Fruit fly (Drosophila melanogaster) whole organism, adult: ENCODE measurements around the gene Mob2.

Experiments
- CG12768 ChIP-seq: fragments of 200-800 bp; sonication (Bioruptor generic); optimal IDR thresholded peaks from 2 replicates; lab custom pipeline; 2017; ENCODE audit warnings: missing biosample characterization, missing genetic modification characterization, mild to moderate bottlenecking, moderate library complexity, missing genetic modification reagents
- CG14711 ChIP-seq: fragments of 200-800 bp; sonication (Bioruptor generic); optimal IDR thresholded peaks from 2 replicates; lab custom pipeline; 2018; ENCODE audit warnings: missing biosample characterization, mild to moderate bottlenecking, missing genetic modification characterization, moderate library complexity
- CG1620 ChIP-seq: fragments of 200-800 bp; sonication (Bioruptor generic); optimal IDR thresholded peaks from 2 replicates; lab custom pipeline; 2016; ENCODE audit warnings: missing biosample characterization, missing genetic modification characterization
- CG33017 ChIP-seq: fragments of 200-800 bp; sonication (Bioruptor generic); optimal IDR thresholded peaks from 2 replicates; lab custom pipeline; 2018; ENCODE audit warnings: missing biosample characterization, mild to moderate bottlenecking, missing genetic modification characterization, moderate library complexity
- CG5204 ChIP-seq: fragments of 200-800 bp; sonication (Bioruptor generic); optimal IDR thresholded peaks from 2 replicates; lab custom pipeline; 2016; ENCODE audit warnings: missing biosample characterization, missing genetic modification characterization
- CG7045 ChIP-seq: fragments of 200-800 bp; sonication (Bioruptor generic); optimal IDR thresholded peaks from 2 replicates; lab custom pipeline; 2017; ENCODE audit warnings: missing biosample characterization, mild to moderate bottlenecking, missing genetic modification characterization
- Clk ChIP-seq: fragments of 200-800 bp; sonication (Bioruptor generic); optimal IDR thresholded peaks from 2 replicates; lab custom pipeline; 2017; ENCODE audit warnings: missing biosample characterization, missing genetic modification characterization
- Crg-1 ChIP-seq: fragments of 200-800 bp; sonication (Bioruptor generic); optimal IDR thresholded peaks from 2 replicates; lab custom pipeline; 2016; ENCODE audit warnings: missing biosample characterization, missing genetic modification characterization
- Hr96 ChIP-seq: fragments of 200-800 bp; sonication (Bioruptor generic); optimal IDR thresholded peaks from 2 replicates; lab custom pipeline; 2016; ENCODE audit warnings: missing biosample characterization, missing genetic modification characterization
- Mnt ChIP-seq: fragments of 200-800 bp; sonication (Bioruptor generic); optimal IDR thresholded peaks from 2 replicates; lab custom pipeline; 2016; ENCODE audit warnings: missing biosample characterization, mild to moderate bottlenecking, missing genetic modification characterization
- bab1 ChIP-seq: fragments of 200-800 bp; sonication (Bioruptor generic); optimal IDR thresholded peaks from 3 replicates; lab custom pipeline; 2019; ENCODE audit warnings: missing biosample characterization, mild to moderate bottlenecking, missing genetic modification characterization, moderate library complexity
- cic ChIP-seq: fragments of 200-800 bp; sonication (Bioruptor generic); optimal IDR thresholded peaks from 2 replicates; lab custom pipeline; 2017; ENCODE audit warnings: missing biosample characterization, mild to moderate bottlenecking, missing genetic modification characterization, moderate library complexity
- kay ChIP-seq: fragments of 200-800 bp; sonication (Bioruptor generic); peaks from one replicate; lab custom pipeline; 2016; ENCODE audit warnings: missing biosample characterization, missing genetic modification characterization, borderline replicate concordance
- ovo ChIP-seq: fragments of 200-800 bp; sonication (Bioruptor generic); optimal IDR thresholded peaks from 2 replicates; lab custom pipeline; 2016; ENCODE audit warnings: missing biosample characterization, missing genetic modification characterization

- no peak for TF ChIP-seq CG14711
- TF ChIP-seq ovo, result no peak
- no peak for TF ChIP-seq Mnt (GFP tag; lab: Kevin White, UChicago)
- no peak for TF ChIP-seq kay
- TF ChIP-seq CG12768, result no peak
- TF ChIP-seq Hr96, result no peak
- no peak for TF ChIP-seq CG5204
- no peak for TF ChIP-seq CG33017 (tag; lab: Kevin White, UChicago)
- TF ChIP-seq Crg-1 (GFP tag; lab: Kevin White, UChicago), result no peak
- no peak for TF ChIP-seq bab1 (GFP tag; lab: Kevin White, UChicago)
- no peak for TF ChIP-seq Clk (GFP tag; lab: Kevin White, UChicago)
- TF ChIP-seq CG1620 (GFP tag; lab: Kevin White, UChicago), result no peak
- TF ChIP-seq CG7045, result no peak
- TF ChIP-seq cic (GFP tag; lab: Kevin White, UChicago), result no peak
Measured at dm6 chr3L:11549432-11549831, 12.6 kb downstream of the Mob2 start.
